Worm (Caenorhabditis elegans): ENCODE measurements around the gene adss-1.

- TF ChIP-seq ztf-29 (GFP tag; IDR thresholded peaks at IDR 0.05) (no peak), T22C8.4 (GFP tag; IDR thresholded peaks at IDR 0.05) (no peak)
Measured at ce11 chrV:4783313-4783712, 39.9 kb downstream of the adss-1 start, which contains the start of gene Y60C6A.1.
